Fruit fly (Drosophila melanogaster) whole organism, wandering third instar larva: ENCODE data around the gene CG12362.

Experiments used
- Abd-B ChIP-seq: fragments of >200 bp; optimal IDR thresholded peaks from 2 replicates; lab custom pipeline; 2017; ENCODE audit warnings: missing biosample characterization, missing genetic modification characterization
- CG9705 ChIP-seq: fragments of 200-800 bp; sonication (Bioruptor generic); optimal IDR thresholded peaks from 2 replicates; lab custom pipeline; 2018; ENCODE audit warnings: missing biosample characterization, mild to moderate bottlenecking, missing genetic modification characterization
- Dfd ChIP-seq: fragments of >200 bp; optimal IDR thresholded peaks from 2 replicates; lab custom pipeline; 2017; ENCODE audit warnings: missing biosample characterization, missing genetic modification characterization
- Dif ChIP-seq: fragments of 200-275, 200-300 bp; sonication (Bioruptor generic); optimal IDR thresholded peaks from 2 replicates; lab custom pipeline; 2018; ENCODE audit warnings: missing biosample characterization, missing genetic modification characterization; ENCODE audit not compliant: partially characterized antibody
- Jra ChIP-seq: sonication (Bioruptor generic); optimal IDR thresholded peaks from 2 replicates; lab custom pipeline; 2016; ENCODE audit warnings: missing biosample characterization, missing genetic modification characterization
- Rel ChIP-seq, 2 experiments: fragments of 200-800 bp; sonication (Bioruptor generic) in 1 of 2; optimal IDR thresholded peaks; 2 replicates in 1 of 2; 3 replicates in 1 of 2; lab custom pipeline; 2016 to 2019; ENCODE audit warnings: mild to moderate bottlenecking in 2 of 2, missing biosample characterization in 2 of 2, missing genetic modification characterization in 2 of 2, moderate library complexity in 1 of 2
- Sp1 ChIP-seq: fragments of 200-800 bp; sonication (Bioruptor generic); optimal IDR thresholded peaks from 3 replicates; lab custom pipeline; 2019; ENCODE audit warnings: missing biosample characterization, mild to moderate bottlenecking, missing genetic modification characterization, moderate library complexity
- dl ChIP-seq, 2 experiments: fragments of 175-275, 200-275 bp in 1 of 2; fragments of 200-275 bp in 1 of 2; sonication (Bioruptor generic); optimal IDR thresholded peaks; lab custom pipeline; 2018; ENCODE audit warnings: mild to moderate bottlenecking in 2 of 2, missing biosample characterization in 2 of 2, missing genetic modification characterization in 2 of 2, moderate library complexity in 2 of 2; ENCODE audit not compliant: partially characterized antibody in 2 of 2, insufficient read depth in 1 of 2
- fru ChIP-seq: fragments of 200-800 bp; sonication (Bioruptor generic); optimal IDR thresholded peaks from 3 replicates; lab custom pipeline; 2016; ENCODE audit warnings: missing biosample characterization, mild to moderate bottlenecking, missing genetic modification characterization
- psq ChIP-seq: fragments of 200-800 bp; sonication (Bioruptor generic); optimal IDR thresholded peaks from 3 replicates; lab custom pipeline; 2017; ENCODE audit warnings: missing biosample characterization, mild to moderate bottlenecking, missing genetic modification characterization, moderate library complexity
- sv ChIP-seq: fragments of 200-800 bp; sonication (Bioruptor generic); optimal IDR thresholded peaks from 3 replicates; lab custom pipeline; 2016; ENCODE audit warnings: missing biosample characterization, missing genetic modification characterization
- tai ChIP-seq: sonication (Bioruptor generic); optimal IDR thresholded peaks from 2 replicates; lab custom pipeline; 2016; ENCODE audit warnings: missing biosample characterization, missing genetic modification characterization

- no peak for TF ChIP-seq tai (GFP tag; lab: Kevin White, UChicago)
- no peak for TF ChIP-seq dl (GFP tag; optimal IDR thresholded peaks at IDR 0.05; lab: Kevin White, UChicago; ENCODE audit: insufficient read depth in 1 of 2, partially characterized antibody in 2 of 2)
- TF ChIP-seq Dif (GFP tag; lab: Kevin White, UChicago): no peak
- no peak for TF ChIP-seq Rel (GFP tag; optimal IDR thresholded peaks at IDR 0.05; lab: Kevin White, UChicago)
- no peak for TF ChIP-seq Rel (tag; optimal IDR thresholded peaks at IDR 0.05; lab: Kevin White, UChicago)
- no peak for TF ChIP-seq psq (GFP tag; lab: Kevin White, UChicago)
- no peak for TF ChIP-seq fru (GFP tag; lab: Kevin White, UChicago)
- TF ChIP-seq Sp1: no peak
- no peak for TF ChIP-seq Abd-B
- TF ChIP-seq CG9705 (GFP tag; lab: Kevin White, UChicago): no peak
- TF ChIP-seq Jra (GFP tag; lab: Kevin White, UChicago): no peak
- no peak for TF ChIP-seq sv (GFP tag; lab: Kevin White, UChicago)
- TF ChIP-seq Dfd (GFP tag; lab: Kevin White, UChicago): no peak
These were observed 26.4 kb upstream of the CG12362 start for dm6 chr3L:10386180-10386579.
